Worm (Caenorhabditis elegans) whole organism, late embryonic: ENCODE results near the gene T26A8.3.
"Not testable (repeated sequence)": the region's sequence is repeated elsewhere in the genome, so short reads cannot be mapped to it uniquely, and the experiment has no call there.

Experiments
- C08G9.2 ChIP-seq: sonication (generic microtip); optimal IDR thresholded peaks from 2 replicates; lab custom pipeline; 2016; ENCODE audit warnings: mild to moderate bottlenecking, missing genetic modification characterization, moderate library complexity, missing compliant biosample characterization
- C38D4.7 ChIP-seq: fragments of 200-800 bp; sonication (Bioruptor generic); optimal IDR thresholded peaks from 2 replicates; lab custom pipeline; 2018; ENCODE audit warnings: mild to moderate bottlenecking, missing genetic modification characterization, moderate library complexity, missing compliant biosample characterization
- K02D7.2 ChIP-seq: sonication (generic microtip); optimal IDR thresholded peaks from 2 replicates; lab custom pipeline; 2017; ENCODE audit warnings: mild to moderate bottlenecking, missing genetic modification characterization, missing compliant biosample characterization
- K09A11.1 ChIP-seq: sonication (generic microtip); optimal IDR thresholded peaks from 2 replicates; lab custom pipeline; 2017; ENCODE audit warnings: antibody characterized with exemption, mild to moderate bottlenecking, missing genetic modification characterization, missing compliant biosample characterization; ENCODE audit not compliant: insufficient read depth
- Y22D7AL.16 ChIP-seq: sonication (generic microtip); optimal IDR thresholded peaks from 2 replicates; lab custom pipeline; 2016; ENCODE audit warnings: missing genetic modification characterization, missing compliant biosample characterization
- ahr-1 ChIP-seq: sonication (generic microtip); optimal IDR thresholded peaks from 2 replicates; lab custom pipeline; 2016; ENCODE audit warnings: missing genetic modification characterization, missing compliant biosample characterization
- ama-1 ChIP-seq: fragments of 150-350 bp; optimal IDR thresholded peaks from 2 replicates; lab custom pipeline; 2014
- ceh-14 ChIP-seq: sonication (generic microtip); optimal IDR thresholded peaks from 2 replicates; lab custom pipeline; 2016; ENCODE audit warnings: missing genotype, missing genetic modification characterization, missing compliant biosample characterization
- ceh-18 ChIP-seq: sonication (generic microtip); optimal IDR thresholded peaks from 2 replicates; lab custom pipeline; 2016; ENCODE audit warnings: missing genetic modification characterization, missing compliant biosample characterization
- ceh-19 ChIP-seq: fragments of 200-800 bp; sonication (Bioruptor generic); optimal IDR thresholded peaks from 2 replicates; lab custom pipeline; 2018; ENCODE audit warnings: mild to moderate bottlenecking, missing genetic modification characterization, missing compliant biosample characterization
- ceh-2 ChIP-seq: sonication (generic microtip); optimal IDR thresholded peaks from 2 replicates; lab custom pipeline; 2016; ENCODE audit warnings: missing genotype, missing genetic modification characterization, missing compliant biosample characterization
- ceh-22 ChIP-seq: sonication (generic microtip); optimal IDR thresholded peaks from 2 replicates; lab custom pipeline; 2017; ENCODE audit warnings: missing biosample characterization, missing genetic modification characterization
- ceh-30 ChIP-seq: fragments of 150-350 bp; optimal IDR thresholded peaks from 2 replicates; lab custom pipeline; 2014; ENCODE audit warnings: missing biosample characterization, missing genetic modification characterization
- ceh-45 ChIP-seq: fragments of 200-800 bp; sonication (Bioruptor generic); IDR thresholded peaks from 2 replicates; pipeline ENCODE4 v1.3.6; 2022; ENCODE audit warnings: missing genetic modification reagents, missing genetic modification characterization, missing compliant biosample characterization
- ceh-9 ChIP-seq: sonication (generic microtip); optimal IDR thresholded peaks from 2 replicates; lab custom pipeline; 2016; ENCODE audit warnings: mild to moderate bottlenecking, missing genetic modification characterization, inconsistent platforms, missing compliant biosample characterization
- elt-2 ChIP-seq: sonication (generic microtip); optimal IDR thresholded peaks from 2 replicates; lab custom pipeline; 2016; ENCODE audit warnings: missing genetic modification reagents, missing genetic modification characterization, missing compliant biosample characterization
- fkh-6 ChIP-seq: sonication (generic microtip); optimal IDR thresholded peaks from 2 replicates; lab custom pipeline; 2016; ENCODE audit warnings: missing genetic modification characterization, missing compliant biosample characterization
- hlh-13 ChIP-seq: fragments of 200-800 bp; sonication (Bioruptor generic); optimal IDR thresholded peaks from 2 replicates; lab custom pipeline; 2018; ENCODE audit warnings: mild to moderate bottlenecking, missing genetic modification characterization, missing compliant biosample characterization
- hlh-15 ChIP-seq: sonication (generic microtip); optimal IDR thresholded peaks from 2 replicates; lab custom pipeline; 2016; ENCODE audit warnings: missing genetic modification characterization, missing compliant biosample characterization
- hlh-8 ChIP-seq: sonication (generic microtip); optimal IDR thresholded peaks from 2 replicates; lab custom pipeline; 2016; ENCODE audit warnings: missing genotype, missing genetic modification characterization, missing compliant biosample characterization
- madf-2 ChIP-seq: sonication (generic microtip); optimal IDR thresholded peaks from 2 replicates; lab custom pipeline; 2017; ENCODE audit warnings: missing genetic modification characterization, missing compliant biosample characterization
- nhr-11 ChIP-seq: fragments of 150-350 bp; optimal IDR thresholded peaks from 2 replicates; lab custom pipeline; 2014; ENCODE audit warnings: missing biosample characterization, missing genetic modification characterization
- npax-4 ChIP-seq: sonication (generic microtip); optimal IDR thresholded peaks from 2 replicates; lab custom pipeline; 2016; ENCODE audit warnings: missing genetic modification characterization, missing compliant biosample characterization
- odd-2 ChIP-seq: sonication (generic microtip); optimal IDR thresholded peaks from 2 replicates; lab custom pipeline; 2017; ENCODE audit warnings: antibody characterized with exemption, mild to moderate bottlenecking, missing genetic modification characterization, missing compliant biosample characterization
- pat-9 ChIP-seq: fragments of 200-800 bp; sonication (Bioruptor generic); optimal IDR thresholded peaks from 2 replicates; lab custom pipeline; 2018; ENCODE audit warnings: mild to moderate bottlenecking, missing genetic modification characterization, moderate library complexity, missing compliant biosample characterization
- pqm-1 ChIP-seq: sonication (generic microtip); optimal IDR thresholded peaks from 2 replicates; lab custom pipeline; 2016; ENCODE audit warnings: missing genetic modification characterization, missing compliant biosample characterization
- rnt-1 ChIP-seq: sonication (generic microtip); optimal IDR thresholded peaks from 2 replicates; lab custom pipeline; 2016; ENCODE audit warnings: missing genetic modification characterization, missing compliant biosample characterization
- sdc-2 ChIP-seq: sonication (generic microtip); optimal IDR thresholded peaks from 2 replicates; lab custom pipeline; 2016; ENCODE audit warnings: missing genotype, missing genetic modification characterization, missing compliant biosample characterization
- sox-2 ChIP-seq: fragments of 200-800 bp; sonication (Bioruptor generic); IDR thresholded peaks from 2 replicates; pipeline ENCODE4 v1.3.6; 2022; ENCODE audit warnings: missing genetic modification reagents, missing genetic modification characterization, missing compliant biosample characterization
- syd-9 ChIP-seq: sonication (generic microtip); optimal IDR thresholded peaks from 2 replicates; lab custom pipeline; 2016; ENCODE audit warnings: mild to moderate bottlenecking, missing genetic modification characterization, moderate library complexity, missing compliant biosample characterization
- tbx-2 ChIP-seq: sonication (generic microtip); optimal IDR thresholded peaks from 2 replicates; lab custom pipeline; 2016; ENCODE audit warnings: missing genetic modification characterization, missing compliant biosample characterization
- unc-42 ChIP-seq: sonication (generic microtip); optimal IDR thresholded peaks from 2 replicates; lab custom pipeline; 2016; ENCODE audit warnings: missing genotype, missing genetic modification characterization, missing compliant biosample characterization
- ztf-16 ChIP-seq: sonication (generic microtip); optimal IDR thresholded peaks from 2 replicates; lab custom pipeline; 2017; ENCODE audit warnings: missing genetic modification characterization, missing compliant biosample characterization

The T26A8.3 gene

ce11 chrIV:8420961-8421360 lies 5.5 kb downstream of the T26A8.3 start, which contains the start of gene M116.5:
M116.5 (minus strand) TSS chrIV:8421061.
- TF ChIP-seq hlh-13 (GFP tag; lab: Kevin White, UChicago), result no peak
- no peak for TF ChIP-seq fkh-6 (tag; lab: Kevin White, UChicago)
- TF ChIP-seq hlh-8 (tag; lab: Kevin White, UChicago), result no peak
- TF ChIP-seq rnt-1, result no peak
- TF ChIP-seq C38D4.7 (GFP tag; lab: Kevin White, UChicago), result no peak
- no peak for TF ChIP-seq hlh-15 (tag; lab: Kevin White, UChicago)
- TF ChIP-seq npax-4 (tag; lab: Kevin White, UChicago), result no peak
- no peak for TF ChIP-seq ztf-16 (tag; lab: Kevin White, UChicago)
- TF ChIP-seq madf-2 (tag; lab: Kevin White, UChicago), result no peak
- TF ChIP-seq C08G9.2, result no peak
- TF ChIP-seq elt-2, result no peak
- TF ChIP-seq ceh-2 (tag; lab: Kevin White, UChicago), result no peak
- no peak for TF ChIP-seq pqm-1 (tag; lab: Kevin White, UChicago)
- no peak for TF ChIP-seq nhr-11 (tag; lab: Kevin White, UChicago)
- no peak for TF ChIP-seq ceh-22 (tag; lab: Kevin White, UChicago)
- no peak for TF ChIP-seq sox-2

- TF ChIP-seq C38D4.7 (GFP tag; lab: Kevin White, UChicago) (no peak), ceh-22 (tag; lab: Kevin White, UChicago) (no peak), syd-9 (tag; lab: Kevin White, UChicago) (no peak), ama-1 (lab: Kevin White, UChicago) (no peak), Y22D7AL.16 (tag; lab: Kevin White, UChicago) (no peak), K02D7.2 (tag; lab: Kevin White, UChicago) (no peak), ceh-14 (no peak), sdc-2 (tag; lab: Kevin White, UChicago) (no peak)
Measured at ce11 chrIV:8397814-8398213, 28.6 kb downstream of the T26A8.3 start.

- TF ChIP-seq odd-2, result no peak
- TF ChIP-seq ceh-19 (GFP tag; lab: Kevin White, UChicago), result no peak
- no peak for TF ChIP-seq ceh-9 (tag; lab: Kevin White, UChicago)
- no peak for TF ChIP-seq C38D4.7 (GFP tag; lab: Kevin White, UChicago)
- TF ChIP-seq, all 69 proteins: peak for 0
Measured at ce11 chrIV:8396348-8396747, 30.1 kb downstream of the T26A8.3 start, which contains the start of gene timm-17B.2. timm-17B.2 (plus strand) TSS chrIV:8396648.

- no peak for TF ChIP-seq ceh-45 (GFP tag; lab: Robert Waterston, UW)
- TF ChIP-seq K09A11.1 (tag; lab: Kevin White, UChicago), result no peak
- TF ChIP-seq hlh-15 (tag; lab: Kevin White, UChicago), result no peak
- no peak for TF ChIP-seq tbx-2 (tag; lab: Kevin White, UChicago)
- TF ChIP-seq pat-9 (tag; lab: Kevin White, UChicago), result no peak
- no peak for TF ChIP-seq ahr-1
- no peak for TF ChIP-seq ceh-30 (tag; lab: Kevin White, UChicago)
- no peak for TF ChIP-seq ceh-18
Measured at ce11 chrIV:8394105-8394504, 32.3 kb downstream of the T26A8.3 start, which contains the start of gene D2096.11. D2096.11 (minus strand) TSS chrIV:8394205.

- not testable (repeated sequence) for TF ChIP-seq ceh-14; ceh-19 (GFP tag; lab: Kevin White, UChicago); rnt-1
Measured at ce11 chrIV:8389139-8389538, 37.3 kb downstream of the T26A8.3 start, which contains the start of gene D2096.10. D2096.10 (minus strand) TSS chrIV:8389239.

ce11 chrIV:8385662-8386061 lies 40.8 kb downstream of the T26A8.3 start:
- TF ChIP-seq syd-9 (tag; lab: Kevin White, UChicago), result no peak
- TF ChIP-seq unc-42 (tag; lab: Kevin White, UChicago), result peak; percentile 45
